Worm (Caenorhabditis elegans) whole organism, mixed stage, embryonic: ENCODE measurements around the gene C12D8.20.

Experiments
- ceh-43 ChIP-seq: fragments of 200-800 bp; sonication (Bioruptor generic); optimal IDR thresholded peaks from 2 replicates; lab custom pipeline; 2018; ENCODE audit warnings: mild to moderate bottlenecking, missing genetic modification characterization, moderate library complexity, missing compliant biosample characterization
- lin-13 ChIP-seq: fragments of 150-350 bp; optimal IDR thresholded peaks from 2 replicates; lab custom pipeline; 2014; ENCODE audit warnings: missing biosample characterization, missing genetic modification characterization
- mls-2 ChIP-seq: sonication (generic microtip); optimal IDR thresholded peaks from 2 replicates; lab custom pipeline; 2016; ENCODE audit warnings: mild to moderate bottlenecking, missing genetic modification characterization, moderate library complexity, missing compliant biosample characterization
- nhr-12 ChIP-seq: fragments of 150-350 bp; optimal IDR thresholded peaks from 2 replicates; lab custom pipeline; 2014; ENCODE audit warnings: missing biosample characterization, missing genetic modification characterization
- nhr-2 ChIP-seq: fragments of 150-350 bp; optimal IDR thresholded peaks from 2 replicates; lab custom pipeline; 2014; ENCODE audit warnings: missing biosample characterization, missing genetic modification characterization
- nhr-237 ChIP-seq: fragments of 150-350 bp; optimal IDR thresholded peaks from 2 replicates; lab custom pipeline; 2014; ENCODE audit warnings: missing biosample characterization, missing genetic modification characterization

ce11 chrV:10206502-10206901 is 15.6 kb upstream of the C12D8.20 start, which contains the start of gene rpc-25:
- TF ChIP-seq ceh-43 (no peak), nhr-237 (no peak), mls-2 (tag; lab: Kevin White, UChicago) (no peak), lin-13 (tag; lab: Kevin White, UChicago) (no peak), nhr-12 (tag; lab: Kevin White, UChicago) (no peak), nhr-2 (tag; lab: Kevin White, UChicago) (no peak)
